Worm (Caenorhabditis elegans) whole organism, young adult: Measurements from ENCODE around the gene F10G7.5.

Experiments
- C06A6.2 ChIP-seq: fragments of 200-800 bp; sonication (Bioruptor generic); conservative IDR thresholded peaks from 2 replicates; pipeline ENCODE4 v1.3.6; 2022; ENCODE audit warnings: missing genetic modification characterization, missing compliant biosample characterization
- F33H1.4 ChIP-seq: fragments of 200-800 bp; sonication (Bioruptor generic); IDR thresholded peaks from 2 replicates; pipeline ENCODE4 v1.3.6; 2022; ENCODE audit warnings: missing genetic modification reagents, missing genetic modification characterization, missing compliant biosample characterization
- F57A8.1 ChIP-seq: fragments of 200-800 bp; sonication (Bioruptor generic); optimal IDR thresholded peaks from 2 replicates; lab custom pipeline; 2018; ENCODE audit warnings: mild to moderate bottlenecking, missing genetic modification characterization, moderate library complexity, missing compliant biosample characterization
- Y53G8AR.9 ChIP-seq: fragments of 200-800 bp; sonication (Bioruptor generic); conservative IDR thresholded peaks from 2 replicates; pipeline ENCODE4 v1.3.6; 2022; ENCODE audit warnings: missing genetic modification reagents, missing genetic modification characterization, missing compliant biosample characterization
- Y56A3A.18 ChIP-seq: fragments of 200-800 bp; sonication (Bioruptor generic); IDR thresholded peaks from 2 replicates; pipeline ENCODE4 v1.3.6; 2022; ENCODE audit warnings: missing genetic modification reagents, missing genetic modification characterization, missing compliant biosample characterization
- Y79H2A.3 ChIP-seq: fragments of 200-800 bp; sonication (Bioruptor generic); conservative IDR thresholded peaks from 2 replicates; pipeline ENCODE4 v1.3.6; 2022; ENCODE audit warnings: missing genetic modification reagents, missing genetic modification characterization, missing compliant biosample characterization
- Y95B8A.8 ChIP-seq: fragments of 200-800 bp; sonication (Bioruptor generic); IDR thresholded peaks from 2 replicates; pipeline ENCODE4 v1.3.6; 2022; ENCODE audit warnings: missing genetic modification reagents, missing genetic modification characterization, missing compliant biosample characterization
- akir-1 ChIP-seq: fragments of 200-800 bp; sonication (Bioruptor generic); optimal IDR thresholded peaks from 2 replicates; lab custom pipeline; 2018; ENCODE audit warnings: mild to moderate bottlenecking, missing genetic modification characterization, moderate library complexity, missing compliant biosample characterization
- ama-1 ChIP-seq, 3 experiments: fragments of 150-350 bp in 1 of 3; sonication (generic microtip) in 2 of 3; optimal IDR thresholded peaks; 2 replicates each; lab custom pipeline; 2014 to 2018; ENCODE audit warnings: missing biosample characterization in 2 of 3, missing genetic modification characterization in 2 of 3, missing genetic modification reagents in 2 of 3
- atf-7 ChIP-seq: sonication (generic microtip); optimal IDR thresholded peaks from 2 replicates; lab custom pipeline; 2017; ENCODE audit warnings: mild to moderate bottlenecking, missing genetic modification characterization, missing compliant biosample characterization
- cebp-1 ChIP-seq, 2 experiments: fragments of 200-800 bp in 1 of 2; sonication (Bioruptor generic) in 1 of 2; sonication (generic microtip) in 1 of 2; IDR thresholded peaks in 1 of 2; optimal IDR thresholded peaks in 1 of 2; 2 replicates each; pipeline versions ENCODE4 v1.3.6 to Lab custom; 2017 to 2022; ENCODE audit warnings: missing compliant biosample characterization in 2 of 2, missing genetic modification characterization in 2 of 2, mild to moderate bottlenecking in 1 of 2, missing genetic modification reagents in 1 of 2, moderate library complexity in 1 of 2
- cebp-2 ChIP-seq: fragments of 200-800 bp; sonication (Bioruptor generic); IDR thresholded peaks from 2 replicates; pipeline ENCODE4 v1.3.6; 2022; ENCODE audit warnings: missing genetic modification characterization, missing compliant biosample characterization
- ceh-58 ChIP-seq: fragments of 200-800 bp; sonication (Bioruptor generic); IDR thresholded peaks from 2 replicates; pipeline ENCODE4 v1.3.6; 2022; ENCODE audit warnings: missing genetic modification characterization, missing compliant biosample characterization
- chd-7 ChIP-seq: sonication (generic microtip); optimal IDR thresholded peaks from 2 replicates; lab custom pipeline; 2016; ENCODE audit warnings: mild to moderate bottlenecking, missing genetic modification characterization, moderate library complexity, missing compliant biosample characterization
- efl-1 ChIP-seq: fragments of 150-350 bp; optimal IDR thresholded peaks from 2 replicates; lab custom pipeline; 2014; ENCODE audit warnings: missing biosample characterization, missing genetic modification reagents, missing genetic modification characterization
- egl-44 ChIP-seq: fragments of 200-800 bp; sonication (Bioruptor generic); IDR thresholded peaks from 2 replicates; pipeline ENCODE4 v1.3.6; 2022; ENCODE audit warnings: missing genetic modification reagents, missing genetic modification characterization, missing compliant biosample characterization
- hmg-1.2 ChIP-seq: fragments of 200-800 bp; sonication (Bioruptor generic); IDR thresholded peaks from 2 replicates; pipeline ENCODE4 v1.3.6; 2022; ENCODE audit warnings: missing genetic modification reagents, missing genetic modification characterization, missing compliant biosample characterization
- hmg-20 ChIP-seq: fragments of 200-800 bp; sonication (Bioruptor generic); IDR thresholded peaks from 2 replicates; pipeline ENCODE4 v1.3.6; 2022; ENCODE audit warnings: missing genetic modification reagents, missing genetic modification characterization, missing compliant biosample characterization
- let-607 ChIP-seq, 2 experiments: fragments of 200-800 bp in 1 of 2; sonication (Bioruptor generic) in 1 of 2; sonication (generic microtip) in 1 of 2; optimal IDR thresholded peaks; 2 replicates each; lab custom pipeline; 2016 to 2018; ENCODE audit warnings: mild to moderate bottlenecking in 2 of 2, missing compliant biosample characterization in 2 of 2, missing genetic modification characterization in 2 of 2, moderate library complexity in 2 of 2, missing genotype in 1 of 2
- lin-40 ChIP-seq: sonication (generic microtip); optimal IDR thresholded peaks from 2 replicates; lab custom pipeline; 2016; ENCODE audit warnings: missing genetic modification characterization, mild to moderate bottlenecking, missing compliant biosample characterization, missing genotype, missing genetic modification reagents
- lin-54 ChIP-seq: fragments of 200-800 bp; sonication (Bioruptor generic); optimal IDR thresholded peaks from 2 replicates; lab custom pipeline; 2018; ENCODE audit warnings: mild to moderate bottlenecking, missing genetic modification characterization, missing compliant biosample characterization
- madf-6 ChIP-seq: fragments of 200-800 bp; sonication (Bioruptor generic); IDR thresholded peaks from 2 replicates; pipeline ENCODE4 v1.3.6; 2022; ENCODE audit warnings: missing genetic modification reagents, missing genetic modification characterization, missing compliant biosample characterization
- mel-28 ChIP-seq: sonication (generic microtip); optimal IDR thresholded peaks from 2 replicates; lab custom pipeline; 2016; ENCODE audit warnings: borderline replicate concordance, mild to moderate bottlenecking, missing genetic modification characterization, missing compliant biosample characterization
- nhr-80 ChIP-seq: sonication (generic microtip); optimal IDR thresholded peaks from 2 replicates; lab custom pipeline; 2016; ENCODE audit warnings: missing genetic modification characterization, missing compliant biosample characterization
- pbrm-1 ChIP-seq: fragments of 200-800 bp; sonication (Bioruptor generic); IDR thresholded peaks from 2 replicates; pipeline ENCODE4 v1.3.6; 2022; ENCODE audit warnings: missing genetic modification reagents, missing genetic modification characterization, missing compliant biosample characterization
- repo-1 ChIP-seq: sonication (generic microtip); optimal IDR thresholded peaks from 2 replicates; lab custom pipeline; 2017; ENCODE audit warnings: mild to moderate bottlenecking, missing genetic modification characterization, missing compliant biosample characterization
- sdz-38 ChIP-seq: sonication (generic microtip); optimal IDR thresholded peaks from 2 replicates; lab custom pipeline; 2016; ENCODE audit warnings: missing genotype, missing genetic modification characterization, missing compliant biosample characterization
- snpc-1.3 ChIP-seq: sonication (generic microtip); optimal IDR thresholded peaks from 2 replicates; lab custom pipeline; 2017; ENCODE audit warnings: missing genetic modification characterization, mild to moderate bottlenecking, missing compliant biosample characterization, antibody characterized with exemption, moderate library complexity, missing genotype, missing genetic modification reagents; ENCODE audit not compliant: insufficient read depth
- tbp1 ChIP-seq: fragments of 200-800 bp; sonication (Bioruptor generic); optimal IDR thresholded peaks from 2 replicates; lab custom pipeline; 2018; ENCODE audit warnings: mild to moderate bottlenecking, missing genetic modification characterization, missing compliant biosample characterization
- tlf-1 ChIP-seq: fragments of 200-800 bp; sonication (Bioruptor generic); optimal IDR thresholded peaks from 2 replicates; lab custom pipeline; 2018; ENCODE audit warnings: mild to moderate bottlenecking, missing genetic modification characterization, missing compliant biosample characterization
- ztf-26 ChIP-seq: sonication (generic microtip); optimal IDR thresholded peaks from 2 replicates; lab custom pipeline; 2017; ENCODE audit warnings: missing genetic modification characterization, missing compliant biosample characterization
- ztf-6 ChIP-seq: fragments of 200-800 bp; sonication (Bioruptor generic); IDR thresholded peaks from 2 replicates; pipeline ENCODE4 v1.3.6; 2022; ENCODE audit warnings: missing genetic modification reagents, missing genetic modification characterization, missing compliant biosample characterization

Gene F10G7.5

ce11 chrII:4741527-4742187 lies 48.4 kb downstream of the F10G7.5 start, which contains the start of gene acs-11:
acs-11 (plus strand) TSS chrII:4742137.
- TF ChIP-seq repo-1 (tag; lab: Kevin White, UChicago), result no peak
- TF ChIP-seq efl-1, result no peak
- no peak for TF ChIP-seq tlf-1 (GFP tag; lab: Kevin White, UChicago)
- TF ChIP-seq C06A6.2 (GFP tag; lab: Robert Waterston, UW), result no peak
- TF ChIP-seq hmg-1.2 (GFP tag; lab: Robert Waterston, UW), result 0 out of 2 replicates have a peak, but pooled peaks have one; percentile 7
- TF ChIP-seq ama-1 (optimal IDR thresholded peaks at IDR 0.05; lab: Kevin White, UChicago), result peak; percentile 49
- no peak for TF ChIP-seq ama-1 (GFP tag; optimal IDR thresholded peaks at IDR 0.05; lab: Kevin White, UChicago)
- no peak for TF ChIP-seq cebp-1 (GFP tag; IDR thresholded peaks at IDR 0.05; lab: Robert Waterston, UW)
- TF ChIP-seq cebp-1 (tag; optimal IDR thresholded peaks at IDR 0.05; lab: Kevin White, UChicago), result peak; percentile 0
- no peak for TF ChIP-seq ceh-58
- no peak for TF ChIP-seq let-607 (tag; optimal IDR thresholded peaks at IDR 0.05; lab: Kevin White, UChicago)
- no peak for TF ChIP-seq hmg-20
- TF ChIP-seq F33H1.4 (GFP tag; lab: Robert Waterston, UW), result no peak
- TF ChIP-seq F57A8.1 (GFP tag; lab: Kevin White, UChicago), result no peak
- TF ChIP-seq pbrm-1 (GFP tag; lab: Robert Waterston, UW), result no peak
- TF ChIP-seq sdz-38, result no peak
- no peak for TF ChIP-seq lin-40 (tag; lab: Kevin White, UChicago)
- peak; percentile 20; the same call in 1 of the 2 replicates for TF ChIP-seq madf-6 (GFP tag; lab: Robert Waterston, UW)
- no peak for TF ChIP-seq akir-1 (GFP tag; lab: Kevin White, UChicago)
- TF ChIP-seq Y79H2A.3, result no peak
- TF ChIP-seq ztf-6, result no peak
- TF ChIP-seq Y56A3A.18, result 0 out of 2 replicates have a peak, but pooled peaks have one; percentile 43
- TF ChIP-seq mel-28 (tag; lab: Kevin White, UChicago), result no peak
- no peak for TF ChIP-seq cebp-2
- no peak for TF ChIP-seq atf-7 (tag; lab: Kevin White, UChicago)
- peak; percentile 45 for TF ChIP-seq nhr-80
- no peak for TF ChIP-seq Y95B8A.8 (GFP tag; lab: Robert Waterston, UW)

ce11 chrII:4745281-4745680 lies 52.1 kb downstream of the F10G7.5 start:
- TF ChIP-seq egl-44 (GFP tag; lab: Robert Waterston, UW) (no peak), snpc-1.3 (no peak), chd-7 (tag; lab: Kevin White, UChicago) (no peak), ztf-26 (tag; lab: Kevin White, UChicago) (peak; percentile 76), cebp-1 (GFP tag; IDR thresholded peaks at IDR 0.05; lab: Robert Waterston, UW) (no peak), cebp-1 (tag; optimal IDR thresholded peaks at IDR 0.05; lab: Kevin White, UChicago) (peak; percentile 31), lin-54 (GFP tag; lab: Kevin White, UChicago) (peak; percentile 13), Y53G8AR.9 (GFP tag; lab: Robert Waterston, UW) (0 out of 2 replicates have a peak, but pooled peaks have one; percentile 45), tlf-1 (GFP tag; lab: Kevin White, UChicago) (no peak), tbp1 (GFP tag; lab: Kevin White, UChicago) (peak; percentile 28), lin-40 (tag; lab: Kevin White, UChicago) (peak; percentile 43), madf-6 (GFP tag; lab: Robert Waterston, UW) (no peak), sdz-38 (no peak), cebp-2 (no peak)
